Fruit fly (Drosophila melanogaster): ENCODE results near the gene CG15537.

The CG15537 gene

DNA sequence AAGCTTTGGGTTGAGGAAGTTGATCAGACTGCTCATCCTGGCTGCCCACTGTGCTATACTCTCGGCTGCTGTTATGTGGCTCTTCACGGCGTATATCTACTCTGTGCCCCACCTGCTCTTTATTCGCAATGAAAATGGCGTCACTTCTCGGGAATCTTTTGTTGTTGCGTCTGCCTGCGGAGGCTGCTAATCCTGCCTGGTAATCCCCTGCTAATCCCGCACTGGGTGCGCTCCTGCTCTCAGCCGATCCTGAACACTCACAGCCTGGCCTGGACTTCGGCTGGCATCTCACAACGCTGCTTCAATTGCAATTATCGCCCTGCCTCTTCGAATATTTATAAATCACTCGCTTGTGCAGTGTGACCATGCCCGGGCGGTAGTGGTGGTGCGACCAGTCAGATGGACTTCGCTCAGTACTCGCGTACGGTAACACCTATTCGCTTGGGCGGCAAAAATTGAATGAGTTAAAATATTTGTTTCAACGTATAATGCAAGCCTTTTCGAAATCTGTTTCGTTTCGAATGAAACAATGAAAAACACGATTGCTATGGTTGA, 15.5 kb downstream of the CG15537 start, which contains the start of gene CG2218:
Gene CG2218, minus strand, starts transcription at position 472 of the 555 bp plus-strand sequence.
- TF ChIP-seq eg (GFP tag; IDR thresholded peaks at IDR 0.05) (no peak), CG6276 (GFP tag; optimal IDR thresholded peaks at IDR 0.05) (no peak), fkh (GFP tag; optimal IDR thresholded peaks at IDR 0.05) (no peak), CG15336 (GFP tag; IDR thresholded peaks at IDR 0.05) (no peak), CG6854 (GFP tag; optimal IDR thresholded peaks at IDR 0.05) (no peak), Sox14 (GFP tag; optimal IDR thresholded peaks at IDR 0.05) (peak; percentile 74), ss (GFP tag; optimal IDR thresholded peaks at IDR 0.05) (peak in 1 of 2 experiments; percentile 81), CG6808 (GFP tag; optimal IDR thresholded peaks at IDR 0.05) (peak; percentile 65), CG9139 (GFP tag; optimal IDR thresholded peaks at IDR 0.05) (peak; percentile 39)

DNA sequence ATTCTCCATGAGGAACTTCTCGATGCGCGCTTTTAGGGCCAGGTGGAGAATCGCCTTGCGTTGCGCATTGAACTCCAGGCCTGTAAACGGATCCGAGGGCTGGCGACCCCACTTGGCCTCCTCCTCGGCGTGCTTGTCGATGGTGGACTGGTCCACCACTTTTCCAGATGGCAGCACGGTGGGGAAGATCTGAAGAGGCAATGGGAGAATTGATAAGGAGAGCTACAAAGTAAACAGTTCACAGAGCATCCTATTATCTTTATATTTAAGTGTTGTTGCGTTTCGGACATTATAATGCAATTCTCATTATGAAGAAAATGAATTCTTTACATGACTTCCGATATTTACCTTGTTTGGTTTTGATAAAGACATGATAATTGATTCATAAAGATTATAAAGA, 16.8 kb downstream of the CG15537 start:
- no peak for TF ChIP-seq CG4318 (GFP tag; optimal IDR thresholded peaks at IDR 0.05)
- TF ChIP-seq Eip78C (GFP tag), result peak; percentile 0
- no peak for TF ChIP-seq Gug (GFP tag; IDR thresholded peaks at IDR 0.05)
- no peak for TF ChIP-seq fkh (GFP tag; optimal IDR thresholded peaks at IDR 0.05)
- TF ChIP-seq CG32006 (GFP tag; optimal IDR thresholded peaks at IDR 0.05), result no peak
- TF ChIP-seq acj6 (GFP tag; optimal IDR thresholded peaks at IDR 0.05), result no peak
- TF ChIP-seq CG6854 (GFP tag; optimal IDR thresholded peaks at IDR 0.05), result no peak
- peak; percentile 96 for TF ChIP-seq dsx (GFP tag; optimal IDR thresholded peaks at IDR 0.05; ENCODE audit: poor library complexity, severe bottlenecking)
- TF ChIP-seq Ets21C (GFP tag; optimal IDR thresholded peaks at IDR 0.05), result no peak
- no peak for TF ChIP-seq fd85E (GFP tag; optimal IDR thresholded peaks at IDR 0.05)
- no peak for TF ChIP-seq CG3919 (GFP tag; optimal IDR thresholded peaks at IDR 0.05)
- no peak for TF ChIP-seq Sox15 (GFP tag; optimal IDR thresholded peaks at IDR 0.05)
- TF ChIP-seq CG16779 (tag; optimal IDR thresholded peaks at IDR 0.05), result no peak
- TF ChIP-seq CG11762 (GFP tag; optimal IDR thresholded peaks at IDR 0.05; ENCODE audit: insufficient read depth), result no peak
- TF ChIP-seq topi (GFP tag; optimal IDR thresholded peaks at IDR 0.05), result no peak
- TF ChIP-seq Eip93F (GFP tag; optimal IDR thresholded peaks at IDR 0.05), result no peak
- no peak for TF ChIP-seq CG8119 (GFP tag; IDR thresholded peaks at IDR 0.05)
- peak; percentile 99 for TF ChIP-seq svp (GFP tag)
- TF ChIP-seq CG31627 (GFP tag; optimal IDR thresholded peaks at IDR 0.05), result no peak
- no peak for TF ChIP-seq CG11902 (GFP tag; optimal IDR thresholded peaks at IDR 0.05)
- no peak for TF ChIP-seq eg (GFP tag; IDR thresholded peaks at IDR 0.05)
- TF ChIP-seq Lpt (GFP tag; optimal IDR thresholded peaks at IDR 0.05), result no peak

DNA sequence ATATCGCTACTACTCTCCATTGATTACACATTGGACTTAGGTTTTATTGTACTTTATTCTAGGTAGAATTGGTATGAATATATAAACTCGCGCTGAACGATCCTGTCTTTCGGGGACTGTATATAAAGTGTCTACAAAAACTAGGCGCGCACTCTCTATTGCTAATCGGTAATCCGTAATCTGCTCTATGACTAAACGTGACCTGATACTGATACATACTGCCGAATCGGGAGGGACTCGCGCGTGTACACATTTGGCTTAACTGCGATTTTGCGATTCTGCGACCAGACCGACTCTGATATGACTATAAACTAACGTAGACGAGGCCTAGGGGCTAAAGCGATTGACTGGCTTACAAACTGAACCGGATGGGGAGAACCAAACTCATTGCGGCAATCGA, 17.8 kb downstream of the CG15537 start:
- TF ChIP-seq Smox (GFP tag; optimal IDR thresholded peaks at IDR 0.05) (no peak), Lpt (GFP tag; optimal IDR thresholded peaks at IDR 0.05) (no peak), salr (GFP tag; optimal IDR thresholded peaks at IDR 0.05) (no peak), lz (GFP tag; optimal IDR thresholded peaks at IDR 0.05) (no peak), svp (GFP tag) (no peak), Eip78C (GFP tag) (no peak), Sox102F (GFP tag; optimal IDR thresholded peaks at IDR 0.05) (no peak), CG11902 (GFP tag; optimal IDR thresholded peaks at IDR 0.05) (no peak), topi (GFP tag; optimal IDR thresholded peaks at IDR 0.05) (no peak), CG6808 (GFP tag; optimal IDR thresholded peaks at IDR 0.05) (no peak)

DNA sequence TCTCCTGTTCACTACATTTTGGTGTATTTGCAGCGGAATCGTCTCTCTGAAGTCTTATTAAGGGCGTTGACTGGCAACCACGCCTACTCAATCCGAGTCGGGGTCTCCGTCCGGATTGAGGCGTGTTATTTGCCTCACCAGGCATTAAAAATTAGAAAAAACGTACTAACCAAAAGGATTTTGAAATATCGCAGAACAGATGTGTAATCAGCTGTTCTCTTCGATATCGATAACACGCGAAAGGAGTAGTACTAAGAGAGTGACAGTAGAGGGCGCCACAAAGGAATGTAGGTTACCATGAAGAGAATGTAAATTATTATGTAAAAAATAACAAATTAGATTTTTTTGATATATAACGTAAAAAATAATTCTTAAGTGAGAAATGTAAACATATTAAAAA, 18.4 kb downstream of the CG15537 start, which contains the start of gene CG15536:
Gene CG15536, minus strand, starts transcription at position 170 of the 400 bp plus-strand sequence.
- TF ChIP-seq CG8632 (GFP tag; optimal IDR thresholded peaks at IDR 0.05), result no peak
- TF ChIP-seq esn (GFP tag; optimal IDR thresholded peaks at IDR 0.05), result peak; percentile 15
- peak; percentile 14 for TF ChIP-seq Eip78C (GFP tag)

dm6 chr3R:30423695-30424094, 19.7 kb downstream of the CG15537 start, which contains the start of the genes CG15535 and mRpS18C:
CG15535 (minus strand) TSS chr3R:30423929.
mRpS18C (plus strand) TSS chr3R:30423974.
- no peak for TF ChIP-seq pdm3 (GFP tag; optimal IDR thresholded peaks at IDR 0.05)
- no peak for TF ChIP-seq salr (GFP tag; optimal IDR thresholded peaks at IDR 0.05)
- TF ChIP-seq esn (GFP tag; optimal IDR thresholded peaks at IDR 0.05), result peak; percentile 7
- peak; percentile 9 for TF ChIP-seq topi (GFP tag; optimal IDR thresholded peaks at IDR 0.05)
- TF ChIP-seq CG15336 (GFP tag; IDR thresholded peaks at IDR 0.05), result no peak
- TF ChIP-seq dac (GFP tag; optimal IDR thresholded peaks at IDR 0.05), result no peak
- TF ChIP-seq Ets96B (tag; optimal IDR thresholded peaks at IDR 0.05), result no peak
- TF ChIP-seq lz (GFP tag; optimal IDR thresholded peaks at IDR 0.05), result peak; percentile 2
- peak; percentile 60 for TF ChIP-seq Eip78C (GFP tag)
- 0 out of 3 replicates have a peak, but pooled peaks have one; percentile 17 for TF ChIP-seq CG6163 (GFP tag; IDR thresholded peaks at IDR 0.05)

Data from whole organism, prepupa.